Worm (Caenorhabditis elegans): ENCODE data around the gene B0554.2.

DNA sequence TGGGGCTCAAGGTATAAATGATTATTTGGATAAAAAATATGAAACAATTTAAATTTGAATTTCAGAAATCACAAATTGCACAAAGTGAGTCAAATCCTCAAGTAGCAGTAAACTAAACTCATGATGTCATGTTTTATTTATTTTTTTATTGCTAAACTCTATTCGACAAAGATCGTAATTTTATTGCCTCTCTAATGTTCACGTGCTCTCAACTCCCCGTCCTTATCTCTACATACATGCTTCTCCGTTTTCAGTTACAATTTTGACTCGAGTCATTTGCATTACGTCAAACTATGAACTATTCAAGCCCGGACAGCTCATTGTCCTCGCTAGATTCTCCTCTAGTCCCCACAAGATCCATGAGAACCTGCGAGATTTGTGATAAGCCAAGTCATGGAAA lies 40.5 kb downstream of the B0554.2 start, which contains the start of gene nhr-99:
- TF ChIP-seq mab-5 (tag; optimal IDR thresholded peaks at IDR 0.05): no peak
- TF ChIP-seq lin-32 (GFP tag; optimal IDR thresholded peaks at IDR 0.05): no peak
- no peak for TF ChIP-seq unc-62 (GFP tag; optimal IDR thresholded peaks at IDR 0.05)
- TF ChIP-seq nhr-28 (tag; optimal IDR thresholded peaks at IDR 0.05): no peak
- TF ChIP-seq nhr-76 (tag; optimal IDR thresholded peaks at IDR 0.05): no peak
- no peak for TF ChIP-seq M03D4.4 (tag; optimal IDR thresholded peaks at IDR 0.05)
- TF ChIP-seq lsy-2 (tag; optimal IDR thresholded peaks at IDR 0.05): no peak
- TF ChIP-seq pha-4 (tag; optimal IDR thresholded peaks at IDR 0.05): no peak
- TF ChIP-seq nhr-237 (tag; optimal IDR thresholded peaks at IDR 0.05): no peak
- no peak for TF ChIP-seq ztf-11 (tag; optimal IDR thresholded peaks at IDR 0.05)
- no peak for TF ChIP-seq nhr-12 (tag; optimal IDR thresholded peaks at IDR 0.05)
- TF ChIP-seq elt-3 (tag; optimal IDR thresholded peaks at IDR 0.05): no peak
- no peak for TF ChIP-seq snpc-4 (tag; optimal IDR thresholded peaks at IDR 0.05)
- no peak for TF ChIP-seq ham-2 (GFP tag; optimal IDR thresholded peaks at IDR 0.05)

Data from whole organism, mixed stage, embryonic.